Worm (Caenorhabditis elegans) whole organism, early embryonic: ENCODE measurements around the gene gyf-1.

Experiments
- B0310.2 ChIP-seq: sonication (generic microtip); optimal IDR thresholded peaks from 2 replicates; lab custom pipeline; 2016; ENCODE audit warnings: mild to moderate bottlenecking, missing genetic modification characterization, missing compliant biosample characterization
- F13C5.2 ChIP-seq: sonication (generic microtip); optimal IDR thresholded peaks from 2 replicates; lab custom pipeline; 2017; ENCODE audit warnings: mild to moderate bottlenecking, missing genetic modification characterization, inconsistent platforms, missing compliant biosample characterization
- aly-1 ChIP-seq: sonication (generic microtip); optimal IDR thresholded peaks from 2 replicates; lab custom pipeline; 2016; ENCODE audit warnings: missing genetic modification characterization, missing compliant biosample characterization
- ama-1 ChIP-seq: fragments of 150-350 bp; optimal IDR thresholded peaks from 2 replicates; lab custom pipeline; 2014
- ceh-13 ChIP-seq: fragments of 200-800 bp; sonication (Bioruptor generic); optimal IDR thresholded peaks from 2 replicates; lab custom pipeline; 2018; ENCODE audit warnings: mild to moderate bottlenecking, missing genetic modification characterization, missing compliant biosample characterization
- ceh-36 ChIP-seq: sonication (generic microtip); optimal IDR thresholded peaks from 2 replicates; lab custom pipeline; 2016; ENCODE audit warnings: missing genetic modification characterization, inconsistent platforms, missing compliant biosample characterization
- ets-7 ChIP-seq: sonication (generic microtip); optimal IDR thresholded peaks from 2 replicates; lab custom pipeline; 2016; ENCODE audit warnings: missing genotype, missing genetic modification characterization, missing compliant biosample characterization
- flt-1 ChIP-seq: fragments of 200-800 bp; sonication (Bioruptor generic); IDR thresholded peaks from 2 replicates; pipeline ENCODE4 v1.3.6; 2022; ENCODE audit warnings: missing genetic modification characterization, missing compliant biosample characterization
- hmbx-1 ChIP-seq: sonication (generic microtip); optimal IDR thresholded peaks from 2 replicates; lab custom pipeline; 2016; ENCODE audit warnings: mild to moderate bottlenecking, missing genetic modification characterization, missing compliant biosample characterization
- hmg-4 ChIP-seq: fragments of 200-800 bp; sonication (Bioruptor generic); optimal IDR thresholded peaks from 2 replicates; lab custom pipeline; 2018; ENCODE audit warnings: mild to moderate bottlenecking, missing genetic modification characterization, missing compliant biosample characterization
- hnd-1 ChIP-seq: sonication (generic microtip); optimal IDR thresholded peaks from 2 replicates; lab custom pipeline; 2016; ENCODE audit warnings: missing genetic modification characterization, missing compliant biosample characterization
- pes-1 ChIP-seq: fragments of 200-800 bp; sonication (Bioruptor generic); IDR thresholded peaks from 2 replicates; pipeline ENCODE4 v1.3.6; 2022; ENCODE audit warnings: missing genetic modification reagents, missing genetic modification characterization, missing compliant biosample characterization
- scrt-1 ChIP-seq: fragments of 200-800 bp; sonication (Bioruptor generic); IDR thresholded peaks from 2 replicates; pipeline ENCODE4 v1.3.6; 2022; ENCODE audit warnings: missing genetic modification characterization, missing compliant biosample characterization
- sea-1 ChIP-seq: fragments of 200-800 bp; sonication (Bioruptor generic); conservative IDR thresholded peaks from 2 replicates; pipeline ENCODE4 v1.3.6; 2022; ENCODE audit warnings: missing genetic modification characterization, missing compliant biosample characterization
- tbx-11 ChIP-seq: fragments of 200-800 bp; sonication (Bioruptor generic); IDR thresholded peaks from 2 replicates; pipeline ENCODE4 v1.3.6; 2022; ENCODE audit warnings: missing genetic modification characterization, missing compliant biosample characterization
- tbx-37 ChIP-seq: fragments of 200-800 bp; sonication (Bioruptor generic); conservative IDR thresholded peaks from 2 replicates; pipeline ENCODE4 v1.3.6; 2022; ENCODE audit warnings: missing genetic modification reagents, missing genetic modification characterization, missing compliant biosample characterization
- tra-4 ChIP-seq: sonication (generic microtip); optimal IDR thresholded peaks from 2 replicates; lab custom pipeline; 2017; ENCODE audit warnings: missing genetic modification characterization, missing compliant biosample characterization

The gyf-1 gene

DNA sequence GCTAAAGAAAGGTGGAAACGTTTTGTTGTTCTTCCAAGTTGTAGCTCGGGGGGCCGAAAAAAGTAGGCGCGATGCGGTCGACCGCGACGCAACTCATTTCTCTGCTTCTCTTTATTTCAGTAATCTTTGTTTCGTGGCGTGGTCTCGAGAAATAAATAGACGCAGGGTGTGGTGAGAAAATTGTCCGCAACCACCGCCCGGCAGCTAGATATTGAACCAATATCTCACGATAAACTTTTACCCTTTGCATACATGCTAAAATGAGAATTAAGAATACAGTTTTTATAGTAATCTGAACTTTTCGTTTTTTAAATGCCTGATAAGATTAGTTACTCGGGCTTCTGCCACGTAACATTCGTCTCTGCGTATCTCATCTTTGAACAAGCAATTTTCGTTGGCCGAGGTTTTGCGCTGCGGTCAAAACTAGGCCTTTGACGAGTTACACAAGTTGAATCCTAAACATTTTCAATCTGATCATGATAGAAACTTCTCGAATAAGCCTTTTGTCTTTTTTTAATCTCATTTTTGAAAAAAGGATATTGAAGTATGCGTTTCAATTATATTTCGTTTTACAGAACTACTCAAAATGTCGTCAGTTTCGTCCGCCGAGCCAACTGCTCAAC is at the start of gene gyf-1:
Gene gyf-1, plus strand, starts transcription at position 573 of the 623 bp plus-strand sequence.
- TF ChIP-seq flt-1: no peak
- no peak for TF ChIP-seq pes-1 (GFP tag; lab: Robert Waterston, UW)
- no peak for TF ChIP-seq ceh-13
- TF ChIP-seq ama-1 (lab: Kevin White, UChicago): no peak
- TF ChIP-seq hmg-4 (GFP tag; lab: Kevin White, UChicago): no peak
- no peak for TF ChIP-seq F13C5.2 (tag; lab: Kevin White, UChicago)
- TF ChIP-seq tbx-11 (GFP tag; lab: Robert Waterston, UW): no peak
- TF ChIP-seq ceh-36 (tag; lab: Kevin White, UChicago): no peak
- no peak for TF ChIP-seq hmbx-1
- TF ChIP-seq aly-1 (tag; lab: Kevin White, UChicago): no peak
- no peak for TF ChIP-seq tra-4 (tag; lab: Kevin White, UChicago)
- no peak for TF ChIP-seq scrt-1 (GFP tag; lab: Robert Waterston, UW)

DNA sequence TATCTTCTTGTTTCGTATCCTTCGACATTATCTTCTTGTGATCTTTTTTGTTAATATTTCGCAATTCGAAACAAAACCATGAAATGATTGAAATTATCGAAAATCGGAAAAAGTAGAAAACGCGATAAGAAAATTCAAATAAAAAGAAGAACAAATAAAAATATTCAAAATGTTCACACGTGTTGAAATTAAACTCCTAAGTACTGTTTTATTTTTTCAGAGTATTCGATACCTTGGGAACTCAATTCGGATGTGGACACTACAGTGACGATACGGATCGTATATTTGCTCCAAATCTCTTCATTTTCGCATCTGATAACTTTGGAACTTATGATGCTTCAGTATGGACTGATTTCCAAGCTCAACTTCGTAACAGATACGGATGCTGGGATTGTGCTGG is 47.9 kb upstream of the gyf-1 start, which contains the start of gene T19D12.5:
Gene T19D12.5, minus strand, starts transcription at position 101 of the 400 bp plus-strand sequence.
- TF ChIP-seq ets-7 (no peak), B0310.2 (tag; lab: Kevin White, UChicago) (no peak), hmg-4 (GFP tag; lab: Kevin White, UChicago) (no peak), ceh-13 (no peak), flt-1 (no peak)

DNA sequence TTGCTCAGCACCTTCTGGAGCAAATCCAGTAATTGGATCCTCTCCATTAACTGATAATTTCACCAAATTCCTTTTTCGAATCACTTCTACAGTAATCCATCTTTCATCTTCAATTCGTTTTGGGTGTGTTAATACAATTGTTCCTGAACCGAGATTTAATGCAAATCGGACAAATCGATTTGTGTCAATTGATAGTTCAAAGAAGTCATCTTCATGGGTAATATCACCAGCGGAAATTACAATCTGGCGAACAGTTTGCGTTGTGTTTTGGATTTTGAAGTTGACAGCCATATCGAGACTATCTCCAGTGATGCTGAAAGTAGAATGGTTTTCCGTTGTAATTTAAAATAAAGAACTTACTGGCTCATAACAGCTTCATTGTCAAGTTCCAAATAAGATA is 46.2 kb upstream of the gyf-1 start:
- TF ChIP-seq B0310.2 (tag; lab: Kevin White, UChicago) (no peak), hmbx-1 (no peak)

DNA sequence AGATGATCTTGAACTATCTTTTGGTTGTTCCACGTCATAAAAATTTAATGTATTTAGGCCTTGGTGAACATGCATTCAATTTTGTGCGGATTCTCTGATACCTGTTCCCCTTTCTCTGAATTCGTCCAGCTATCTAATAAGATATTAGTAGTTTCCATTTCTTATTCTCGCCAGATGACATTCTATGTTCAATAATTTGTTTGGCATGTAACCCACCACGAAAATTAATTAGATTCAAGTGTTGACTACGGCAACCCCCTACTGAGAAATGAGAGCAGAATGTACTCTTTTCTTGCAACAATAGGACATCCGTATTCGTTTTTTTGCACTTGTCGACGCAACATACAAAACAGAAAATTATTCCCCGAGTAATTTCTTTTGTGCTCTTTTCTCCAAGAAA is 41.9 kb upstream of the gyf-1 start:
- TF ChIP-seq sea-1 (GFP tag; lab: Robert Waterston, UW) (no peak), hnd-1 (tag; lab: Kevin White, UChicago) (no peak), F13C5.2 (tag; lab: Kevin White, UChicago) (no peak), B0310.2 (tag; lab: Kevin White, UChicago) (no peak), tra-4 (tag; lab: Kevin White, UChicago) (no peak), hmg-4 (GFP tag; lab: Kevin White, UChicago) (no peak), hmbx-1 (no peak), ceh-13 (no peak), tbx-11 (GFP tag; lab: Robert Waterston, UW) (no peak)

ce11 chrII:6642651-6643167 is 41.3 kb upstream of the gyf-1 start, which contains the start of gene T19D12.6:
TSS of gene T19D12.6 (minus strand) at chrII:6643117.
- TF ChIP-seq hmg-4 (GFP tag; lab: Kevin White, UChicago) (no peak), tra-4 (tag; lab: Kevin White, UChicago) (no peak), aly-1 (tag; lab: Kevin White, UChicago) (no peak), flt-1 (no peak), hnd-1 (tag; lab: Kevin White, UChicago) (no peak), scrt-1 (GFP tag; lab: Robert Waterston, UW) (no peak), ama-1 (lab: Kevin White, UChicago) (no peak), hmbx-1 (no peak), sea-1 (GFP tag; lab: Robert Waterston, UW) (no peak), ceh-13 (no peak), pes-1 (GFP tag; lab: Robert Waterston, UW) (no peak), F13C5.2 (tag; lab: Kevin White, UChicago) (no peak), B0310.2 (tag; lab: Kevin White, UChicago) (no peak), tbx-11 (GFP tag; lab: Robert Waterston, UW) (no peak), tbx-37 (no peak), ets-7 (no peak), ceh-36 (tag; lab: Kevin White, UChicago) (no peak)

- TF ChIP-seq ceh-36 (tag; lab: Kevin White, UChicago) (no peak), B0310.2 (tag; lab: Kevin White, UChicago) (no peak), pes-1 (GFP tag; lab: Robert Waterston, UW) (no peak)
Measured at ce11 chrII:6646903-6647302, 37.1 kb upstream of the gyf-1 start.

DNA sequence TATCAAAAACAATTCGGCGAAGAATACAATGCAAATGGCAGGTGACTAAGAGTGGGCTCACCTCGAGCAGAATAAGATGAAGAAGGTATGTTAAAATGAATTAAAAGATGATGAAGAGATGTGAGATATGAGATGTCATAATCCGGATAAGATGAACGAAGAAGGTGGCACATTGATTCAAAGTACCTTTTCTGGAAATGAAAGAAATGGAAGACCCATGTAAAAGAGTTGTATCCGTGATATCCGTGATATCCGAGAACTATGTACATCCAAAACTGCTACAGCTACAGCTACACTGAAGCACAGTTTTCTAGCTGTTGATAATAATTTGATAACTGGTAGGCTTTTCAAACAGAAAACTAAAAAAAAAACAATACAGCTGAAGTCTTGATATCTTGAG is 35.0 kb upstream of the gyf-1 start, which contains the start of gene oig-8:
Gene oig-8, minus strand, starts transcription at position 101 of the 400 bp plus-strand sequence.
- no peak for TF ChIP-seq tbx-37
- TF ChIP-seq hnd-1 (tag; lab: Kevin White, UChicago): no peak
- no peak for TF ChIP-seq flt-1
- no peak for TF ChIP-seq hmbx-1
- no peak for TF ChIP-seq pes-1 (GFP tag; lab: Robert Waterston, UW)
- no peak for TF ChIP-seq ceh-36 (tag; lab: Kevin White, UChicago)
- TF ChIP-seq B0310.2 (tag; lab: Kevin White, UChicago): no peak
- TF ChIP-seq F13C5.2 (tag; lab: Kevin White, UChicago): no peak
- no peak for TF ChIP-seq aly-1 (tag; lab: Kevin White, UChicago)
- no peak for TF ChIP-seq ets-7
- no peak for TF ChIP-seq ceh-13
- TF ChIP-seq ama-1 (lab: Kevin White, UChicago): no peak
- no peak for TF ChIP-seq tra-4 (tag; lab: Kevin White, UChicago)

ce11 chrII:6651719-6652118 is 32.3 kb upstream of the gyf-1 start, which contains the start of gene sra-26:
TSS of gene sra-26 (minus strand) at chrII:6651819.
- TF ChIP-seq tbx-37 (no peak), tbx-11 (GFP tag; lab: Robert Waterston, UW) (no peak), hmbx-1 (no peak), pes-1 (GFP tag; lab: Robert Waterston, UW) (no peak), ama-1 (lab: Kevin White, UChicago) (no peak), tra-4 (tag; lab: Kevin White, UChicago) (no peak), hmg-4 (GFP tag; lab: Kevin White, UChicago) (no peak), sea-1 (GFP tag; lab: Robert Waterston, UW) (no peak), B0310.2 (tag; lab: Kevin White, UChicago) (no peak), F13C5.2 (tag; lab: Kevin White, UChicago) (no peak)
